Fruit fly (Drosophila melanogaster) whole organism: ENCODE results near the gene CG17118.

ENCODE experiments used
- CG8478 ChIP-seq: fragments of >200 bp; optimal IDR thresholded peaks from 2 replicates; lab custom pipeline; 2018; ENCODE audit warnings: inconsistent platforms
- usp ChIP-seq: fragments of >200 bp; optimal IDR thresholded peaks from 2 replicates; lab custom pipeline; 2017; ENCODE audit warnings: missing biosample characterization, missing genetic modification characterization, mixed read lengths

DNA sequence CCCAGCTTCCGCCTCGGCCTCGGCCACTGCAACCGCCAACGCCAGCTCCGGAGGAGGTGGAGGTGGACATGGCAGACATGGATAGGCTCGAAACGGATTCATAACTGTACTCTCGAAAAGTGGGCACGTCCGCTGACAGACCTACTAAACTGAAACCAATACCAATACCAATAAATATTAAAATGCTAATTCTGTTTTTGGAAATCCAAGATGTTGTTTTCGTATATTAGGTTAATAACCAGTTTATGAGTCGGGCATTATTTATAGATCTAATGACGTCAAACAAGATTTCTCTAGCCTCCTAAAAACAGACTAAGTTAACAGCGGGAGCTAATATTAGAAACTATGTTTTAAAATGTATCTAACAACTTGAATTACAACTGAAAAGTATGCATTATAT is 47.9 kb upstream of the CG17118 start:
- no peak for TF ChIP-seq usp
- no peak for TF ChIP-seq CG8478 (lab: Kevin White, UChicago)
